Worm (Caenorhabditis elegans): ENCODE results near the gene str-79.
A peak's percentile ranks its signal among the peaks of the same experiment; 100 is the strongest.

str-79 gene

ce11 chrX:1939887-1940286 is 29.8 kb upstream of the str-79 start, which contains the start of gene Y59E1A.4:
Gene Y59E1A.4 (minus strand): TSS chrX:1939987.
- TF ChIP-seq fos-1 (tag; optimal IDR thresholded peaks at IDR 0.05) = no peak
- no peak for TF ChIP-seq nhr-237 (tag; optimal IDR thresholded peaks at IDR 0.05)
- no peak for TF ChIP-seq madf-9 (GFP tag; conservative IDR thresholded peaks at IDR 0.05)
- no peak for TF ChIP-seq ama-1 (optimal IDR thresholded peaks at IDR 0.05)
- no peak for TF ChIP-seq rbr-2 (tag; optimal IDR thresholded peaks at IDR 0.05)
- TF ChIP-seq snpc-4 (tag; optimal IDR thresholded peaks at IDR 0.05) = no peak

- TF ChIP-seq unc-62 (GFP tag; optimal IDR thresholded peaks at IDR 0.05 in 1 of 2) = peak in 1 of 2 experiments; percentile 90
- TF ChIP-seq unc-62 (tag; optimal IDR thresholded peaks at IDR 0.05) = no peak
- TF ChIP-seq ceh-32 (tag; optimal IDR thresholded peaks at IDR 0.05; ENCODE audit: poor library complexity) = no peak
These were observed 10.6 kb upstream of the str-79 start for ce11 chrX:1959063-1959462.

ce11 chrX:1960895-1961715 is 8.6 kb upstream of the str-79 start:
- TF ChIP-seq lin-38 (GFP tag; IDR thresholded peaks at IDR 0.05) (no peak), nhr-102 (tag; optimal IDR thresholded peaks at IDR 0.05) (no peak), zip-2 (tag; optimal IDR thresholded peaks at IDR 0.05) (no peak), ces-1 (GFP tag; optimal IDR thresholded peaks at IDR 0.05) (no peak), dve-1 (tag; optimal IDR thresholded peaks at IDR 0.05; ENCODE audit: insufficient read depth) (no peak), cey-2 (tag; optimal IDR thresholded peaks at IDR 0.05; ENCODE audit: borderline replicate concordance, insufficient read depth) (no peak), snpc-4 (tag; optimal IDR thresholded peaks at IDR 0.05) (no peak), nhr-28 (tag; optimal IDR thresholded peaks at IDR 0.05) (peak; percentile 30), F44E2.7 (GFP tag; IDR thresholded peaks at IDR 0.05) (no peak), duxl-1 (tag; optimal IDR thresholded peaks at IDR 0.05; ENCODE audit: poor library complexity) (peak; percentile 87), fkh-10 (GFP tag; optimal IDR thresholded peaks at IDR 0.05) (no peak), Y5F2A.4 (GFP tag; optimal IDR thresholded peaks at IDR 0.05) (no peak), T20F7.1 (GFP tag; optimal IDR thresholded peaks at IDR 0.05) (no peak), jun-1 (tag; optimal IDR thresholded peaks at IDR 0.05) (no peak), daf-8 (GFP tag; IDR thresholded peaks at IDR 0.05) (no peak), nhr-237 (tag; optimal IDR thresholded peaks at IDR 0.05) (no peak), lsy-2 (tag; optimal IDR thresholded peaks at IDR 0.05) (no peak), ZK337.2 (GFP tag; IDR thresholded peaks at IDR 0.05) (no peak), tra-1 (GFP tag; IDR thresholded peaks at IDR 0.05) (peak; percentile 91), nhr-76 (tag; optimal IDR thresholded peaks at IDR 0.05) (no peak), nhr-11 (tag; optimal IDR thresholded peaks at IDR 0.05) (peak; percentile 29), pha-4 (GFP tag; IDR thresholded peaks at IDR 0.05) (no peak), pha-4 (tag; optimal IDR thresholded peaks at IDR 0.05) (no peak), pqm-1 (tag; optimal IDR thresholded peaks at IDR 0.05) (peak; percentile 18), spr-1 (tag; optimal IDR thresholded peaks at IDR 0.05) (no peak), fos-1 (tag; optimal IDR thresholded peaks at IDR 0.05) (no peak), saeg-2 (GFP tag; IDR thresholded peaks at IDR 0.05) (no peak), madf-5 (GFP tag; IDR thresholded peaks at IDR 0.05) (no peak), hlh-30 (tag; optimal IDR thresholded peaks at IDR 0.05; ENCODE audit: insufficient read depth) (no peak), mxl-3 (GFP tag; optimal IDR thresholded peaks at IDR 0.05) (peak; percentile 45), madf-9 (GFP tag; conservative IDR thresholded peaks at IDR 0.05) (no peak), Y75B8A.6 (GFP tag; IDR thresholded peaks at IDR 0.05) (no peak), nhr-77 (tag; optimal IDR thresholded peaks at IDR 0.05) (no peak), ama-1 (optimal IDR thresholded peaks at IDR 0.05) (no peak), T26A8.4 (GFP tag; IDR thresholded peaks at IDR 0.05) (no peak), ztf-7 (tag; optimal IDR thresholded peaks at IDR 0.05) (no peak), nhr-10 (tag; optimal IDR thresholded peaks at IDR 0.05) (no peak), ceh-28 (tag; optimal IDR thresholded peaks at IDR 0.05) (no peak), nhr-111 (GFP tag; optimal IDR thresholded peaks at IDR 0.05) (no peak), ZK546.5 (tag; optimal IDR thresholded peaks at IDR 0.05) (no peak), daf-16 (GFP tag; optimal IDR thresholded peaks at IDR 0.05) (no peak), daf-16 (tag; optimal IDR thresholded peaks at IDR 0.05) (peak; percentile 50), R02D3.7 (tag; optimal IDR thresholded peaks at IDR 0.05) (no peak)

Measured in whole organism, L4 larva.